Worm (Caenorhabditis elegans) whole organism, L4 larva: ENCODE results near the gene T11G6.4.
A peak's percentile ranks its signal among the peaks of the same experiment; 100 is the strongest.

ENCODE experiments used
- D1046.2 ChIP-seq: fragments of 200-800 bp; sonication (Bioruptor generic); IDR thresholded peaks from 2 replicates; pipeline ENCODE4 v1.3.6; 2022; ENCODE audit warnings: missing genetic modification characterization, missing compliant biosample characterization
- F37D6.2 ChIP-seq: sonication (generic microtip); optimal IDR thresholded peaks from 2 replicates; lab custom pipeline; 2016; ENCODE audit warnings: mild to moderate bottlenecking, missing genetic modification characterization, missing compliant biosample characterization
- R02D3.7 ChIP-seq: fragments of 150-350 bp; sonication (generic microtip); optimal IDR thresholded peaks from 3 replicates; lab custom pipeline; 2014; ENCODE audit warnings: missing biosample characterization, missing genetic modification characterization
- Y105C5A.15 ChIP-seq: fragments of 200-800 bp; sonication (Bioruptor generic); IDR thresholded peaks from 2 replicates; pipeline ENCODE4 v1.3.6; 2022; ENCODE audit warnings: missing genetic modification characterization, missing compliant biosample characterization
- aha-1 ChIP-seq: fragments of 150-350 bp; peaks from one replicate; lab custom pipeline; 2014; ENCODE audit warnings: missing biosample characterization, missing genetic modification characterization
- attf-4 ChIP-seq: sonication (generic microtip); optimal IDR thresholded peaks from 3 replicates; lab custom pipeline; 2017; ENCODE audit warnings: missing biosample characterization, missing genetic modification characterization
- ceh-44 ChIP-seq: fragments of 200-800 bp; sonication (Bioruptor generic); IDR thresholded peaks from 2 replicates; pipeline ENCODE4 v1.3.6; 2022; ENCODE audit warnings: missing genetic modification reagents, missing genetic modification characterization, missing compliant biosample characterization
- ceh-82 ChIP-seq: sonication (generic microtip); optimal IDR thresholded peaks from 2 replicates; lab custom pipeline; 2017; ENCODE audit warnings: missing biosample characterization, missing genetic modification characterization
- cey-2 ChIP-seq: sonication (generic microtip); optimal IDR thresholded peaks from 3 replicates; lab custom pipeline; 2017; ENCODE audit warnings: missing genetic modification characterization, mild to moderate bottlenecking, missing compliant biosample characterization, antibody characterized with exemption, borderline replicate concordance; ENCODE audit not compliant: insufficient read depth
- daf-16 ChIP-seq, 3 experiments: sonication (generic microtip); optimal IDR thresholded peaks; 2 replicates each; lab custom pipeline; 2016 to 2017; ENCODE audit warnings: missing genetic modification characterization in 3 of 3, missing genetic modification reagents in 3 of 3, mild to moderate bottlenecking in 2 of 3, missing compliant biosample characterization in 2 of 3, missing biosample characterization in 1 of 3, moderate library complexity in 1 of 3
- dmd-6 ChIP-seq: fragments of 200-800 bp; sonication (Bioruptor generic); IDR thresholded peaks from 2 replicates; pipeline ENCODE4 v1.3.6; 2022; ENCODE audit warnings: missing genetic modification reagents, missing genetic modification characterization, missing compliant biosample characterization
- dmd-8 ChIP-seq: fragments of 200-800 bp; sonication (Bioruptor generic); IDR thresholded peaks from 2 replicates; pipeline ENCODE4 v1.3.6; 2022; ENCODE audit warnings: missing genetic modification characterization, missing compliant biosample characterization
- dpl-1 ChIP-seq: fragments of 150-350 bp; optimal IDR thresholded peaks from 2 replicates; lab custom pipeline; 2014; ENCODE audit warnings: missing biosample characterization, missing genetic modification reagents, missing genetic modification characterization
- duxl-1 ChIP-seq: sonication (generic microtip); optimal IDR thresholded peaks from 2 replicates; lab custom pipeline; 2016; ENCODE audit warnings: mild to moderate bottlenecking, missing genetic modification characterization, moderate library complexity, missing compliant biosample characterization; ENCODE audit not compliant: poor library complexity
- dve-1 ChIP-seq: sonication (generic microtip); optimal IDR thresholded peaks from 2 replicates; lab custom pipeline; 2017; ENCODE audit warnings: antibody characterized with exemption, mild to moderate bottlenecking, missing genetic modification characterization, missing compliant biosample characterization; ENCODE audit not compliant: insufficient read depth
- egl-27 ChIP-seq: sonication (generic microtip); optimal IDR thresholded peaks from 3 replicates; lab custom pipeline; 2017; ENCODE audit warnings: missing biosample characterization, missing genetic modification reagents, missing genetic modification characterization
- egl-43 ChIP-seq: fragments of 200-800 bp; sonication (Bioruptor generic); IDR thresholded peaks from 2 replicates; pipeline ENCODE4 v1.3.6; 2022; ENCODE audit warnings: missing genetic modification reagents, missing genetic modification characterization, missing compliant biosample characterization
- hlh-11 ChIP-seq: fragments of 200-800 bp; sonication (Bioruptor generic); optimal IDR thresholded peaks from 2 replicates; lab custom pipeline; 2018; ENCODE audit warnings: mild to moderate bottlenecking, missing genetic modification characterization, missing compliant biosample characterization
- hlh-30 ChIP-seq: sonication (generic microtip); optimal IDR thresholded peaks from 2 replicates; lab custom pipeline; 2017; ENCODE audit warnings: antibody characterized with exemption, mild to moderate bottlenecking, missing genetic modification characterization, missing compliant biosample characterization; ENCODE audit not compliant: insufficient read depth
- lin-13 ChIP-seq: fragments of 150-350 bp; optimal IDR thresholded peaks from 2 replicates; lab custom pipeline; 2014; ENCODE audit warnings: missing biosample characterization, missing genetic modification reagents, missing genetic modification characterization
- lin-29 ChIP-seq: fragments of 200-800 bp; sonication (Bioruptor generic); IDR thresholded peaks from 2 replicates; pipeline ENCODE4 v1.3.6; 2022; ENCODE audit warnings: missing genetic modification reagents, missing genetic modification characterization, missing compliant biosample characterization
- lin-38 ChIP-seq: fragments of 200-800 bp; sonication (Bioruptor generic); IDR thresholded peaks from 2 replicates; pipeline ENCODE4 v1.3.6; 2022; ENCODE audit warnings: missing genetic modification reagents, missing genetic modification characterization, missing compliant biosample characterization
- lsy-2 ChIP-seq, 2 experiments: fragments of 150-350 bp in 1 of 2; sonication (generic microtip) in 1 of 2; optimal IDR thresholded peaks; 2 replicates each; lab custom pipeline; 2014 to 2017; ENCODE audit warnings: missing biosample characterization in 2 of 2, missing genetic modification characterization in 2 of 2
- mdl-1 ChIP-seq, 2 experiments: fragments of 150-350 bp in 1 of 2; sonication (generic microtip) in 1 of 2; optimal IDR thresholded peaks; 2 replicates each; lab custom pipeline; 2014 to 2017; ENCODE audit warnings: missing biosample characterization in 2 of 2, missing genetic modification characterization in 2 of 2
- mep-1 ChIP-seq: fragments of 150-350 bp; sonication (generic microtip); optimal IDR thresholded peaks from 3 replicates; lab custom pipeline; 2014; ENCODE audit warnings: missing biosample characterization, missing genetic modification characterization
- mes-2 ChIP-seq: sonication (generic microtip); optimal IDR thresholded peaks from 2 replicates; lab custom pipeline; 2016; ENCODE audit warnings: missing genotype, mild to moderate bottlenecking, missing genetic modification characterization, missing compliant biosample characterization; ENCODE audit not compliant: poor library complexity, severe bottlenecking
- nhr-10 ChIP-seq: fragments of 150-350 bp; optimal IDR thresholded peaks from 2 replicates; lab custom pipeline; 2014; ENCODE audit warnings: missing biosample characterization, missing genetic modification characterization
- nhr-111 ChIP-seq: fragments of 200-800 bp; sonication (Bioruptor generic); optimal IDR thresholded peaks from 2 replicates; lab custom pipeline; 2018; ENCODE audit warnings: mild to moderate bottlenecking, missing genetic modification characterization, missing compliant biosample characterization
- nhr-237 ChIP-seq: sonication (generic microtip); optimal IDR thresholded peaks from 2 replicates; lab custom pipeline; 2017; ENCODE audit warnings: missing biosample characterization, missing genetic modification characterization
- nhr-28 ChIP-seq: fragments of 150-350 bp; optimal IDR thresholded peaks from 2 replicates; lab custom pipeline; 2014; ENCODE audit warnings: missing biosample characterization, missing genetic modification characterization
- nhr-6 ChIP-seq: fragments of 150-350 bp; optimal IDR thresholded peaks from 2 replicates; lab custom pipeline; 2014; ENCODE audit warnings: missing biosample characterization, missing genetic modification characterization
- nhr-76 ChIP-seq: fragments of 150-350 bp; optimal IDR thresholded peaks from 2 replicates; lab custom pipeline; 2014; ENCODE audit warnings: missing biosample characterization, missing genetic modification characterization
- nhr-77 ChIP-seq: fragments of 150-350 bp; optimal IDR thresholded peaks from 2 replicates; lab custom pipeline; 2014; ENCODE audit warnings: missing biosample characterization, missing genetic modification characterization
- pha-4 ChIP-seq, 2 experiments: fragments of 150-350 bp in 1 of 2; fragments of 200-800 bp in 1 of 2; sonication (Bioruptor generic) in 1 of 2; IDR thresholded peaks in 1 of 2; optimal IDR thresholded peaks in 1 of 2; 2 replicates each; pipeline versions ENCODE4 v1.3.6 to Lab custom; 2014 to 2022; ENCODE audit warnings: missing genetic modification characterization in 2 of 2, missing genetic modification reagents in 2 of 2, missing biosample characterization in 1 of 2, missing compliant biosample characterization in 1 of 2
- php-3 ChIP-seq: fragments of 200-800 bp; sonication (Bioruptor generic); IDR thresholded peaks from 2 replicates; pipeline ENCODE4 v1.3.6; 2022; ENCODE audit warnings: missing genetic modification reagents, missing genetic modification characterization, missing compliant biosample characterization
- saeg-2 ChIP-seq: fragments of 200-800 bp; sonication (Bioruptor generic); IDR thresholded peaks from 2 replicates; pipeline ENCODE4 v1.3.6; 2022; ENCODE audit warnings: missing genetic modification reagents, missing genetic modification characterization, missing compliant biosample characterization
- skn-1 ChIP-seq: fragments of 150-350 bp; optimal IDR thresholded peaks from 2 replicates; lab custom pipeline; 2014; ENCODE audit warnings: missing biosample characterization, missing genetic modification characterization
- spr-3 ChIP-seq: fragments of 200-800 bp; sonication (Bioruptor generic); optimal IDR thresholded peaks from 2 replicates; lab custom pipeline; 2018; ENCODE audit warnings: mild to moderate bottlenecking, missing genetic modification characterization, missing compliant biosample characterization
- tag-97 ChIP-seq: fragments of 200-800 bp; sonication (Bioruptor generic); IDR thresholded peaks from 2 replicates; pipeline ENCODE4 v1.3.6; 2022; ENCODE audit warnings: missing genetic modification characterization, missing compliant biosample characterization
- unc-130 ChIP-seq: sonication (generic microtip); optimal IDR thresholded peaks from 2 replicates; lab custom pipeline; 2016; ENCODE audit warnings: missing genetic modification reagents, missing genetic modification characterization, missing compliant biosample characterization
- vab-7 ChIP-seq: fragments of 200-800 bp; sonication (Bioruptor generic); IDR thresholded peaks from 2 replicates; pipeline ENCODE4 v1.3.6; 2022; ENCODE audit warnings: missing genetic modification reagents, missing genetic modification characterization, missing compliant biosample characterization
- zfp-3 ChIP-seq: fragments of 200-800 bp; sonication (Bioruptor generic); conservative IDR thresholded peaks from 2 replicates; pipeline ENCODE4 v1.3.6; 2022; ENCODE audit warnings: missing genetic modification reagents, missing genetic modification characterization, missing compliant biosample characterization
- zip-11 ChIP-seq: fragments of 200-800 bp; sonication (Bioruptor generic); IDR thresholded peaks from 2 replicates; pipeline ENCODE4 v1.3.6; 2022; ENCODE audit warnings: missing genetic modification characterization, missing compliant biosample characterization

Gene T11G6.4

ce11 chrIV:10854042-10854441, 2.3 kb upstream of the T11G6.4 start:
- TF ChIP-seq zip-11 (GFP tag; lab: Robert Waterston, UW): no peak
- peak; percentile 53 for TF ChIP-seq aha-1 (tag; lab: Kevin White, UChicago)

DNA sequence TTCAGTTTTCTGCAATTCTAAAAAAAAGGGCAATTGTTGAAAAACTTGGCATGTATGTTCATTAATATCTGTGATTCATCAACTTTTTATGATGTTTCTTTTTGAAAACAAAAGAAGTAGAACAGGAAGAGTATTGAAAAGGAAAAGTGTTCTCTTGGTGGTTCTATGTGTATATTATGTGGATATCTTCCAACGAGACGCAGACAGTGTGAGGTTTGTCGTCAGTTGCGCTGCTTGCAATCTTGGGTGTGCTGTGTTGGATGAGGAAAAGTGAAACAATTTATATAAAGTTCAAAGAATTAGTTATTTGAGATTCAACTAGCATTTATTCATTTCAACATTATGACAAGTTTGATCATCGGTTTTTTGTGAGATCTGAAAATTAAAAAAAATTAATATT, 670 bp upstream of the T11G6.4 start:
- TF ChIP-seq nhr-6 (peak; percentile 26), mep-1 (tag; lab: Kevin White, UChicago) (peak; percentile 42), spr-3 (GFP tag; lab: Kevin White, UChicago) (no peak), lin-13 (no peak), nhr-111 (GFP tag; lab: Kevin White, UChicago) (no peak), nhr-76 (tag; lab: Kevin White, UChicago) (no peak), lin-29 (GFP tag; lab: Robert Waterston, UW) (no peak), egl-43 (no peak), Y105C5A.15 (GFP tag; lab: Robert Waterston, UW) (no peak), D1046.2 (no peak), attf-4 (no peak), ceh-82 (tag; lab: Kevin White, UChicago) (no peak), cey-2 (tag; lab: Kevin White, UChicago) (no peak), ceh-44 (no peak), pha-4 (GFP tag; IDR thresholded peaks at IDR 0.05; lab: Robert Waterston, UW) (no peak), pha-4 (tag; optimal IDR thresholded peaks at IDR 0.05; lab: Kevin White, UChicago) (peak; percentile 19), dmd-8 (no peak), nhr-237 (no peak), vab-7 (GFP tag; lab: Robert Waterston, UW) (no peak), mes-2 (peak; percentile 3), duxl-1 (no peak), lin-38 (GFP tag; lab: Robert Waterston, UW) (no peak), zip-11 (GFP tag; lab: Robert Waterston, UW) (no peak), php-3 (GFP tag; lab: Robert Waterston, UW) (no peak), dpl-1 (GFP tag; lab: Kevin White, UChicago) (no peak), R02D3.7 (tag; lab: Kevin White, UChicago) (no peak), dve-1 (tag; lab: Kevin White, UChicago) (peak; percentile 42), skn-1 (tag; lab: Kevin White, UChicago) (no peak), egl-27 (tag; lab: Kevin White, UChicago) (no peak), daf-16 (GFP tag; optimal IDR thresholded peaks at IDR 0.05; lab: Kevin White, UChicago) (no peak), daf-16 (tag; optimal IDR thresholded peaks at IDR 0.05; lab: Kevin White, UChicago) (peak; percentile 35), mdl-1 (tag; optimal IDR thresholded peaks at IDR 0.05; lab: Kevin White, UChicago) (peak in 1 of 2 experiments; percentile 45), tag-97 (GFP tag; lab: Robert Waterston, UW) (no peak), hlh-30 (tag; lab: Kevin White, UChicago) (peak; percentile 4), nhr-28 (peak; percentile 44), F37D6.2 (no peak), unc-130 (GFP tag; lab: Kevin White, UChicago) (no peak), lsy-2 (tag; optimal IDR thresholded peaks at IDR 0.05; lab: Kevin White, UChicago) (peak in 1 of 2 experiments; percentile 57), nhr-77 (tag; lab: Kevin White, UChicago) (no peak), saeg-2 (GFP tag; lab: Robert Waterston, UW) (no peak), nhr-10 (no peak), dmd-6 (GFP tag; lab: Robert Waterston, UW) (no peak), zfp-3 (GFP tag; lab: Robert Waterston, UW) (no peak), hlh-11 (tag; lab: Kevin White, UChicago) (peak; percentile 12)
